Worm (Caenorhabditis elegans) whole organism, late embryonic: ENCODE measurements around the gene F58F12.12.
A peak's percentile ranks its signal among the peaks of the same experiment; 100 is the strongest.

Experiments used
- C08G9.2 ChIP-seq: sonication (generic microtip); optimal IDR thresholded peaks from 2 replicates; lab custom pipeline; 2016; ENCODE audit warnings: mild to moderate bottlenecking, missing genetic modification characterization, moderate library complexity, missing compliant biosample characterization
- C38D4.7 ChIP-seq: fragments of 200-800 bp; sonication (Bioruptor generic); optimal IDR thresholded peaks from 2 replicates; lab custom pipeline; 2018; ENCODE audit warnings: mild to moderate bottlenecking, missing genetic modification characterization, moderate library complexity, missing compliant biosample characterization
- F13H6.1 ChIP-seq: sonication (generic microtip); optimal IDR thresholded peaks from 2 replicates; lab custom pipeline; 2016; ENCODE audit warnings: missing genetic modification characterization, missing compliant biosample characterization
- K02D7.2 ChIP-seq: sonication (generic microtip); optimal IDR thresholded peaks from 2 replicates; lab custom pipeline; 2017; ENCODE audit warnings: mild to moderate bottlenecking, missing genetic modification characterization, missing compliant biosample characterization
- K09A11.1 ChIP-seq: sonication (generic microtip); optimal IDR thresholded peaks from 2 replicates; lab custom pipeline; 2017; ENCODE audit warnings: antibody characterized with exemption, mild to moderate bottlenecking, missing genetic modification characterization, missing compliant biosample characterization; ENCODE audit not compliant: insufficient read depth
- T23F11.4 ChIP-seq: fragments of 200-800 bp; sonication (Bioruptor generic); optimal IDR thresholded peaks from 2 replicates; lab custom pipeline; 2018; ENCODE audit warnings: mild to moderate bottlenecking, missing genetic modification characterization, missing compliant biosample characterization
- Y22D7AL.16 ChIP-seq: sonication (generic microtip); optimal IDR thresholded peaks from 2 replicates; lab custom pipeline; 2016; ENCODE audit warnings: missing genetic modification characterization, missing compliant biosample characterization
- ceh-18 ChIP-seq: sonication (generic microtip); optimal IDR thresholded peaks from 2 replicates; lab custom pipeline; 2016; ENCODE audit warnings: missing genetic modification characterization, missing compliant biosample characterization
- ceh-19 ChIP-seq: fragments of 200-800 bp; sonication (Bioruptor generic); optimal IDR thresholded peaks from 2 replicates; lab custom pipeline; 2018; ENCODE audit warnings: mild to moderate bottlenecking, missing genetic modification characterization, missing compliant biosample characterization
- ceh-2 ChIP-seq: sonication (generic microtip); optimal IDR thresholded peaks from 2 replicates; lab custom pipeline; 2016; ENCODE audit warnings: missing genotype, missing genetic modification characterization, missing compliant biosample characterization
- ceh-22 ChIP-seq: sonication (generic microtip); optimal IDR thresholded peaks from 2 replicates; lab custom pipeline; 2017; ENCODE audit warnings: missing biosample characterization, missing genetic modification characterization
- ceh-24 ChIP-seq: sonication (generic microtip); optimal IDR thresholded peaks from 2 replicates; lab custom pipeline; 2016; ENCODE audit warnings: mild to moderate bottlenecking, missing genetic modification characterization, missing compliant biosample characterization
- ceh-30 ChIP-seq: fragments of 150-350 bp; optimal IDR thresholded peaks from 2 replicates; lab custom pipeline; 2014; ENCODE audit warnings: missing biosample characterization, missing genetic modification characterization
- ceh-31 ChIP-seq: sonication (generic microtip); optimal IDR thresholded peaks from 2 replicates; lab custom pipeline; 2016; ENCODE audit warnings: missing genetic modification characterization, missing compliant biosample characterization
- ceh-45 ChIP-seq: fragments of 200-800 bp; sonication (Bioruptor generic); IDR thresholded peaks from 2 replicates; pipeline ENCODE4 v1.3.6; 2022; ENCODE audit warnings: missing genetic modification reagents, missing genetic modification characterization, missing compliant biosample characterization
- ceh-48 ChIP-seq: sonication (generic microtip); optimal IDR thresholded peaks from 2 replicates; lab custom pipeline; 2016; ENCODE audit warnings: missing genetic modification characterization, inconsistent platforms, missing compliant biosample characterization
- dmd-4 ChIP-seq: sonication (generic microtip); optimal IDR thresholded peaks from 2 replicates; lab custom pipeline; 2016; ENCODE audit warnings: borderline replicate concordance, missing genetic modification characterization, missing compliant biosample characterization
- dve-1 ChIP-seq: sonication (generic microtip); optimal IDR thresholded peaks from 2 replicates; lab custom pipeline; 2017; ENCODE audit warnings: antibody characterized with exemption, mild to moderate bottlenecking, missing genetic modification characterization, missing compliant biosample characterization
- elt-2 ChIP-seq: sonication (generic microtip); optimal IDR thresholded peaks from 2 replicates; lab custom pipeline; 2016; ENCODE audit warnings: missing genetic modification reagents, missing genetic modification characterization, missing compliant biosample characterization
- elt-4 ChIP-seq: sonication (generic microtip); optimal IDR thresholded peaks from 2 replicates; lab custom pipeline; 2016; ENCODE audit warnings: missing genetic modification characterization, missing compliant biosample characterization
- ets-4 ChIP-seq: sonication (generic microtip); optimal IDR thresholded peaks from 2 replicates; lab custom pipeline; 2016; ENCODE audit warnings: missing genetic modification characterization, missing compliant biosample characterization
- eyg-1 ChIP-seq: sonication (generic microtip); optimal IDR thresholded peaks from 2 replicates; lab custom pipeline; 2016; ENCODE audit warnings: missing genotype, missing genetic modification characterization, missing compliant biosample characterization
- fax-1 ChIP-seq: sonication (generic microtip); optimal IDR thresholded peaks from 2 replicates; lab custom pipeline; 2016; ENCODE audit warnings: missing genotype, missing genetic modification characterization, missing compliant biosample characterization
- fkh-10 ChIP-seq: fragments of 150-350 bp; optimal IDR thresholded peaks from 2 replicates; lab custom pipeline; 2014; ENCODE audit warnings: missing biosample characterization, missing genetic modification reagents, missing genetic modification characterization
- fkh-6 ChIP-seq: sonication (generic microtip); optimal IDR thresholded peaks from 2 replicates; lab custom pipeline; 2016; ENCODE audit warnings: missing genetic modification characterization, missing compliant biosample characterization
- hlh-13 ChIP-seq: fragments of 200-800 bp; sonication (Bioruptor generic); optimal IDR thresholded peaks from 2 replicates; lab custom pipeline; 2018; ENCODE audit warnings: mild to moderate bottlenecking, missing genetic modification characterization, missing compliant biosample characterization
- hlh-15 ChIP-seq: sonication (generic microtip); optimal IDR thresholded peaks from 2 replicates; lab custom pipeline; 2016; ENCODE audit warnings: missing genetic modification characterization, missing compliant biosample characterization
- hlh-30 ChIP-seq: sonication (generic microtip); optimal IDR thresholded peaks from 2 replicates; lab custom pipeline; 2017; ENCODE audit warnings: antibody characterized with exemption, missing genetic modification characterization, missing compliant biosample characterization; ENCODE audit not compliant: insufficient read depth
- hlh-6 ChIP-seq: sonication (generic microtip); optimal IDR thresholded peaks from 2 replicates; lab custom pipeline; 2016; ENCODE audit warnings: missing genotype, missing genetic modification characterization, missing compliant biosample characterization
- hlh-8 ChIP-seq: sonication (generic microtip); optimal IDR thresholded peaks from 2 replicates; lab custom pipeline; 2016; ENCODE audit warnings: missing genotype, missing genetic modification characterization, missing compliant biosample characterization
- lim-6 ChIP-seq: sonication (generic microtip); optimal IDR thresholded peaks from 2 replicates; lab custom pipeline; 2016; ENCODE audit warnings: missing genetic modification characterization, missing compliant biosample characterization
- lin-11 ChIP-seq: fragments of 200-800 bp; sonication (Bioruptor generic); optimal IDR thresholded peaks from 2 replicates; lab custom pipeline; 2018; ENCODE audit warnings: mild to moderate bottlenecking, missing genetic modification characterization, missing compliant biosample characterization
- mec-3 ChIP-seq: sonication (generic microtip); optimal IDR thresholded peaks from 2 replicates; lab custom pipeline; 2016; ENCODE audit warnings: borderline replicate concordance, missing genetic modification characterization, missing compliant biosample characterization
- nfya-1 ChIP-seq: sonication (generic microtip); optimal IDR thresholded peaks from 2 replicates; lab custom pipeline; 2017; ENCODE audit warnings: missing genetic modification characterization, mild to moderate bottlenecking, missing compliant biosample characterization, antibody characterized with exemption, moderate library complexity
- nhr-232 ChIP-seq: sonication (generic microtip); optimal IDR thresholded peaks from 2 replicates; lab custom pipeline; 2016; ENCODE audit warnings: missing genetic modification characterization, missing compliant biosample characterization
- npax-4 ChIP-seq: sonication (generic microtip); optimal IDR thresholded peaks from 2 replicates; lab custom pipeline; 2016; ENCODE audit warnings: missing genetic modification characterization, missing compliant biosample characterization
- pag-3 ChIP-seq: sonication (generic microtip); optimal IDR thresholded peaks from 2 replicates; lab custom pipeline; 2016; ENCODE audit warnings: missing compliant biosample characterization, missing genetic modification characterization, borderline replicate concordance
- pha-2 ChIP-seq: sonication (generic microtip); optimal IDR thresholded peaks from 2 replicates; lab custom pipeline; 2017; ENCODE audit warnings: mild to moderate bottlenecking, missing genetic modification characterization, missing compliant biosample characterization
- pha-4 ChIP-seq: fragments of 150-350 bp; optimal IDR thresholded peaks from 2 replicates; lab custom pipeline; 2018; ENCODE audit warnings: missing biosample characterization, missing genetic modification reagents, missing genetic modification characterization
- pqm-1 ChIP-seq: sonication (generic microtip); optimal IDR thresholded peaks from 2 replicates; lab custom pipeline; 2016; ENCODE audit warnings: missing genetic modification characterization, missing compliant biosample characterization
- ref-2 ChIP-seq: sonication (generic microtip); optimal IDR thresholded peaks from 2 replicates; lab custom pipeline; 2016; ENCODE audit warnings: missing genetic modification characterization, missing compliant biosample characterization
- rnt-1 ChIP-seq: sonication (generic microtip); optimal IDR thresholded peaks from 2 replicates; lab custom pipeline; 2016; ENCODE audit warnings: missing genetic modification characterization, missing compliant biosample characterization
- sdc-2 ChIP-seq: sonication (generic microtip); optimal IDR thresholded peaks from 2 replicates; lab custom pipeline; 2016; ENCODE audit warnings: missing genotype, missing genetic modification characterization, missing compliant biosample characterization
- sox-2 ChIP-seq: fragments of 200-800 bp; sonication (Bioruptor generic); IDR thresholded peaks from 2 replicates; pipeline ENCODE4 v1.3.6; 2022; ENCODE audit warnings: missing genetic modification reagents, missing genetic modification characterization, missing compliant biosample characterization
- sox-4 ChIP-seq: sonication (generic microtip); optimal IDR thresholded peaks from 2 replicates; lab custom pipeline; 2017; ENCODE audit warnings: mild to moderate bottlenecking, missing genetic modification characterization, inconsistent platforms, missing compliant biosample characterization
- syd-9 ChIP-seq: sonication (generic microtip); optimal IDR thresholded peaks from 2 replicates; lab custom pipeline; 2016; ENCODE audit warnings: mild to moderate bottlenecking, missing genetic modification characterization, moderate library complexity, missing compliant biosample characterization
- tbx-2 ChIP-seq: sonication (generic microtip); optimal IDR thresholded peaks from 2 replicates; lab custom pipeline; 2016; ENCODE audit warnings: missing genetic modification characterization, missing compliant biosample characterization
- ttx-3 ChIP-seq: sonication (generic microtip); optimal IDR thresholded peaks from 2 replicates; lab custom pipeline; 2016; ENCODE audit warnings: missing genetic modification reagents, missing genetic modification characterization, missing compliant biosample characterization
- unc-3 ChIP-seq, 2 experiments: fragments of 200-800 bp in 1 of 2; sonication (Bioruptor generic) in 1 of 2; sonication (generic microtip) in 1 of 2; conservative IDR thresholded peaks in 1 of 2; optimal IDR thresholded peaks in 1 of 2; 2 replicates each; pipeline versions ENCODE4 v1.3.6 to Lab custom; 2016 to 2022; ENCODE audit warnings: missing compliant biosample characterization in 2 of 2, missing genetic modification characterization in 2 of 2, missing genetic modification reagents in 1 of 2
- unc-42 ChIP-seq: sonication (generic microtip); optimal IDR thresholded peaks from 2 replicates; lab custom pipeline; 2016; ENCODE audit warnings: missing genotype, missing genetic modification characterization, missing compliant biosample characterization
- unc-55 ChIP-seq: sonication (generic microtip); optimal IDR thresholded peaks from 2 replicates; lab custom pipeline; 2017; ENCODE audit warnings: missing biosample characterization, missing genetic modification reagents, missing genetic modification characterization
- unc-86 ChIP-seq: sonication (generic microtip); optimal IDR thresholded peaks from 2 replicates; lab custom pipeline; 2016; ENCODE audit warnings: missing genetic modification characterization, missing compliant biosample characterization
- zip-5 ChIP-seq: sonication (generic microtip); optimal IDR thresholded peaks from 2 replicates; lab custom pipeline; 2016; ENCODE audit warnings: missing genetic modification characterization, missing compliant biosample characterization

Gene F58F12.12

DNA sequence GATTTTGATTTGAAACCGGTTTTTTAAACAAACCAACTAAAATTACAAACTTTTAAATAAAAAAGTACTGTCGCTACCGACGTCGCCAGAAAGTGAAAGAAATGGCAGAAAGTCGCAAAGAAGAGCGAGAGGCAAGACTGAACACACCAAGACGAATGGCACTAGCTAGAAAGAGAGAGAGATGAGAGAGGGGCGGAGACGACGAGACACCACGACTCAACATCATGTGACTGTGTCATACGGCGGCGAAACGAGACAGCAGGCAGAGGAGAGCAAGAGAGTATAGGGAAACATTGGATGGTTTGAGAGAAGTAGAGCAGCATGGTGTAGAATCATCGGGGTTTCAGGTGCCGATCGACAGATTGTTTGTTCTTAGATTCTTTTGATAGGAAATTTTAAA lies 32.6 kb upstream of the F58F12.12 start:
- TF ChIP-seq ets-4 (tag; lab: Kevin White, UChicago): peak; percentile 62
- TF ChIP-seq dmd-4: no peak
- peak; percentile 90 for TF ChIP-seq nfya-1 (tag; lab: Kevin White, UChicago)
- TF ChIP-seq ceh-18 (tag; lab: Kevin White, UChicago): peak; percentile 78
- no peak for TF ChIP-seq nhr-232
- no peak for TF ChIP-seq fax-1 (tag; lab: Kevin White, UChicago)
- TF ChIP-seq ceh-19 (GFP tag; lab: Kevin White, UChicago): no peak
- no peak for TF ChIP-seq K02D7.2 (tag; lab: Kevin White, UChicago)
- TF ChIP-seq unc-55: peak; percentile 90
- no peak for TF ChIP-seq eyg-1 (tag; lab: Kevin White, UChicago)
- peak; percentile 99 for TF ChIP-seq hlh-30 (tag; lab: Kevin White, UChicago)
- TF ChIP-seq lin-11 (tag; lab: Kevin White, UChicago): peak; percentile 6
- TF ChIP-seq tbx-2: peak; percentile 71
- peak; percentile 75 for TF ChIP-seq ceh-31 (tag; lab: Kevin White, UChicago)
- no peak for TF ChIP-seq pha-4 (tag; lab: Kevin White, UChicago)
- TF ChIP-seq ceh-24 (tag; lab: Kevin White, UChicago): no peak
- peak; percentile 42 for TF ChIP-seq dve-1
- peak; percentile 58 for TF ChIP-seq ceh-2 (tag; lab: Kevin White, UChicago)
- peak; percentile 23 for TF ChIP-seq K09A11.1 (tag; lab: Kevin White, UChicago)
- TF ChIP-seq C08G9.2 (tag; lab: Kevin White, UChicago): peak; percentile 8
- no peak for TF ChIP-seq Y22D7AL.16
- TF ChIP-seq ceh-48 (tag; lab: Kevin White, UChicago): no peak
- TF ChIP-seq unc-3 (GFP tag; conservative IDR thresholded peaks at IDR 0.05; lab: Robert Waterston, UW): no peak
- TF ChIP-seq unc-3 (tag; optimal IDR thresholded peaks at IDR 0.05; lab: Kevin White, UChicago): no peak
- TF ChIP-seq ceh-45 (GFP tag; lab: Robert Waterston, UW): no peak
- TF ChIP-seq hlh-8 (tag; lab: Kevin White, UChicago): peak; percentile 36
- TF ChIP-seq lim-6 (tag; lab: Kevin White, UChicago): no peak
- TF ChIP-seq pqm-1 (tag; lab: Kevin White, UChicago): peak; percentile 34
- no peak for TF ChIP-seq hlh-6 (tag; lab: Kevin White, UChicago)
- no peak for TF ChIP-seq syd-9 (tag; lab: Kevin White, UChicago)
- TF ChIP-seq pha-2 (tag; lab: Kevin White, UChicago): no peak
- peak; percentile 27 for TF ChIP-seq F13H6.1
- TF ChIP-seq sox-2: no peak
- TF ChIP-seq unc-42: peak; percentile 37
- TF ChIP-seq sdc-2 (tag; lab: Kevin White, UChicago): no peak
- TF ChIP-seq zip-5 (tag; lab: Kevin White, UChicago): no peak
- TF ChIP-seq pag-3 (tag; lab: Kevin White, UChicago): no peak
- TF ChIP-seq elt-2: no peak
- TF ChIP-seq fkh-6 (tag; lab: Kevin White, UChicago): no peak
- TF ChIP-seq npax-4 (tag; lab: Kevin White, UChicago): no peak
- TF ChIP-seq fkh-10 (GFP tag; lab: Kevin White, UChicago): no peak
- TF ChIP-seq sox-4 (tag; lab: Kevin White, UChicago): no peak
- no peak for TF ChIP-seq unc-86 (tag; lab: Kevin White, UChicago)
- no peak for TF ChIP-seq ttx-3
- no peak for TF ChIP-seq hlh-15 (tag; lab: Kevin White, UChicago)
- no peak for TF ChIP-seq elt-4 (tag; lab: Kevin White, UChicago)
- TF ChIP-seq ref-2: peak; percentile 74
- TF ChIP-seq ceh-30: peak; percentile 18
- no peak for TF ChIP-seq T23F11.4 (GFP tag; lab: Kevin White, UChicago)
- TF ChIP-seq mec-3 (tag; lab: Kevin White, UChicago): no peak
- no peak for TF ChIP-seq C38D4.7 (GFP tag; lab: Kevin White, UChicago)
- peak; percentile 36 for TF ChIP-seq rnt-1
- no peak for TF ChIP-seq ceh-22 (tag; lab: Kevin White, UChicago)
- no peak for TF ChIP-seq hlh-13 (GFP tag; lab: Kevin White, UChicago)
